Fruit fly (Drosophila melanogaster) whole organism, embryonic: Measurements from ENCODE around the gene Rbcn-3B.

Source experiments
- Blimp-1 ChIP-seq: fragments of 200-800 bp; sonication (Bioruptor generic); optimal IDR thresholded peaks from 3 replicates; lab custom pipeline; 2018; ENCODE audit warnings: missing biosample characterization, missing genetic modification characterization, mild to moderate bottlenecking, moderate library complexity, missing genetic modification reagents
- CG12155 ChIP-seq: fragments of 200-800 bp; sonication (Bioruptor generic); optimal IDR thresholded peaks from 3 replicates; lab custom pipeline; 2016; ENCODE audit warnings: missing biosample characterization, missing genetic modification characterization
- CG12769 ChIP-seq: fragments of 200-800 bp; sonication (Bioruptor generic); optimal IDR thresholded peaks from 2 replicates; lab custom pipeline; 2019; ENCODE audit warnings: missing biosample characterization, mild to moderate bottlenecking, missing genetic modification characterization, moderate library complexity
- CG15479 ChIP-seq: fragments of 200-800 bp; sonication (Bioruptor generic); optimal IDR thresholded peaks from 3 replicates; lab custom pipeline; 2019; ENCODE audit warnings: missing biosample characterization, mild to moderate bottlenecking, missing genetic modification characterization, moderate library complexity
- CG16813 ChIP-seq: fragments of 200-800 bp; sonication (Bioruptor generic); IDR thresholded peaks from 3 replicates; pipeline ENCODE4 v1.3.6; 2022; ENCODE audit warnings: missing biosample characterization, missing genetic modification characterization; ENCODE audit not compliant: partially characterized antibody
- CG17829 ChIP-seq: fragments of 200-800 bp; optimal IDR thresholded peaks from 2 replicates; lab custom pipeline; 2019; ENCODE audit warnings: missing biosample characterization, mild to moderate bottlenecking, missing genetic modification characterization, moderate library complexity
- CG1832 ChIP-seq: fragments of 200-800 bp; sonication (Bioruptor generic); optimal IDR thresholded peaks from 2 replicates; lab custom pipeline; 2017; ENCODE audit warnings: missing biosample characterization, mild to moderate bottlenecking, missing genetic modification characterization, inconsistent platforms
- CG2116 ChIP-seq: fragments of 200-800 bp; sonication (Bioruptor generic); optimal IDR thresholded peaks from 3 replicates; lab custom pipeline; 2018; ENCODE audit warnings: missing biosample characterization, mild to moderate bottlenecking, missing genetic modification characterization
- CG2202 ChIP-seq: fragments of 200-800 bp; sonication (Bioruptor generic); optimal IDR thresholded peaks from 2 replicates; lab custom pipeline; 2018; ENCODE audit warnings: missing biosample characterization, mild to moderate bottlenecking, missing genetic modification characterization
- CG3281 ChIP-seq: fragments of 200-800 bp; sonication (Bioruptor generic); optimal IDR thresholded peaks from 3 replicates; lab custom pipeline; 2017; ENCODE audit warnings: missing biosample characterization, mild to moderate bottlenecking, missing genetic modification characterization
- CG34376 ChIP-seq: fragments of 200-800 bp; sonication (Bioruptor generic); optimal IDR thresholded peaks from 2 replicates; lab custom pipeline; 2018; ENCODE audit warnings: missing biosample characterization, mild to moderate bottlenecking, missing genetic modification characterization
- CG4360 ChIP-seq: fragments of 200-800 bp; sonication (Bioruptor generic); IDR thresholded peaks from 2 replicates; pipeline ENCODE4 v1.3.6; 2022; ENCODE audit warnings: missing biosample characterization, missing genetic modification characterization
- CG4617 ChIP-seq: fragments of 200-800 bp; sonication (Bioruptor generic); optimal IDR thresholded peaks from 3 replicates; lab custom pipeline; 2016; ENCODE audit warnings: missing biosample characterization, missing genetic modification characterization, borderline replicate concordance
- CG8359 ChIP-seq: fragments of 200-800 bp; sonication (Bioruptor generic); optimal IDR thresholded peaks from 2 replicates; lab custom pipeline; 2017; ENCODE audit warnings: missing biosample characterization, mild to moderate bottlenecking, missing genetic modification characterization, borderline replicate concordance
- CG8478 ChIP-seq: fragments of >200 bp; optimal IDR thresholded peaks from 2 replicates; lab custom pipeline; 2018
- CG9215 ChIP-seq: fragments of 200-800 bp; sonication (Bioruptor generic); IDR thresholded peaks from 2 replicates; pipeline ENCODE4 v1.3.6; 2022; ENCODE audit warnings: missing biosample characterization, missing genetic modification characterization
- CG9437 ChIP-seq: fragments of 200-800 bp; sonication (Bioruptor generic); optimal IDR thresholded peaks from 2 replicates; lab custom pipeline; 2018; ENCODE audit warnings: missing biosample characterization, mild to moderate bottlenecking, missing genetic modification characterization
- D ChIP-seq, 2 experiments: fragments of 200-800 bp in 1 of 2; fragments of >200 bp in 1 of 2; sonication (Bioruptor generic) in 1 of 2; optimal IDR thresholded peaks; 2 replicates in 1 of 2; 3 replicates in 1 of 2; lab custom pipeline; 2017; ENCODE audit warnings: mild to moderate bottlenecking in 1 of 2, missing biosample characterization in 1 of 2, missing genetic modification characterization in 1 of 2, missing genetic modification reagents in 1 of 2
- Dip2 ChIP-seq: fragments of 200-800 bp; sonication (Bioruptor generic); IDR thresholded peaks from 2 replicates; pipeline ENCODE4 v1.3.6; 2022; ENCODE audit warnings: missing biosample characterization, missing genetic modification characterization
- HLHmδ ChIP-seq: fragments of 200-800 bp; sonication (Bioruptor generic); optimal IDR thresholded peaks from 2 replicates; lab custom pipeline; 2018; ENCODE audit warnings: missing biosample characterization, mild to moderate bottlenecking, missing genetic modification characterization, moderate library complexity
- HmgZ ChIP-seq: fragments of 200-800 bp; sonication (Bioruptor generic); optimal IDR thresholded peaks from 2 replicates; lab custom pipeline; 2018; ENCODE audit warnings: missing biosample characterization, mild to moderate bottlenecking, missing genetic modification characterization
- Hr39 ChIP-seq: fragments of >200 bp; optimal IDR thresholded peaks from 2 replicates; lab custom pipeline; 2017
- MESR4 ChIP-seq: fragments of 200-800 bp; sonication (Bioruptor generic); optimal IDR thresholded peaks from 2 replicates; lab custom pipeline; 2018; ENCODE audit warnings: missing biosample characterization, mild to moderate bottlenecking, missing genetic modification characterization, moderate library complexity
- Med ChIP-seq: fragments of 200-800 bp; sonication (Bioruptor generic); peaks from one replicate; lab custom pipeline; 2016; ENCODE audit warnings: missing biosample characterization, missing genetic modification characterization, mild to moderate bottlenecking, inconsistent platforms, moderate library complexity
- Ptx1 ChIP-seq: fragments of 200-800 bp; sonication (Bioruptor generic); IDR thresholded peaks from 2 replicates; pipeline ENCODE4 v1.3.6; 2022; ENCODE audit warnings: missing biosample characterization, missing genetic modification characterization
- abd-A ChIP-seq: fragments of 200-800 bp; sonication (Bioruptor generic); optimal IDR thresholded peaks from 3 replicates; lab custom pipeline; 2019; ENCODE audit warnings: missing biosample characterization, mild to moderate bottlenecking, missing genetic modification characterization, moderate library complexity
- bsh ChIP-seq, 2 experiments: fragments of 200-800 bp; sonication (Bioruptor generic); optimal IDR thresholded peaks; 2 replicates each; lab custom pipeline; 2017 to 2018; ENCODE audit warnings: mild to moderate bottlenecking in 2 of 2, missing biosample characterization in 2 of 2, missing genetic modification characterization in 2 of 2, moderate library complexity in 1 of 2
- chinmo ChIP-seq: fragments of 200-800 bp; sonication (Bioruptor generic); IDR thresholded peaks from 4 replicates; pipeline ENCODE4 v1.3.6; 2022; ENCODE audit warnings: missing biosample characterization, missing genetic modification characterization; ENCODE audit not compliant: partially characterized antibody
- crol ChIP-seq: fragments of 200-800 bp; sonication (Bioruptor generic); IDR thresholded peaks from 2 replicates; pipeline ENCODE4 v1.3.6; 2022; ENCODE audit warnings: missing biosample characterization, missing genetic modification characterization
- dan ChIP-seq: fragments of 200-800 bp; sonication (Bioruptor generic); IDR thresholded peaks from 2 replicates; pipeline ENCODE4 v1.3.6; 2022; ENCODE audit warnings: missing biosample characterization, missing genetic modification characterization
- ewg ChIP-seq: fragments of 200-800 bp; sonication (Bioruptor generic); optimal IDR thresholded peaks from 3 replicates; lab custom pipeline; 2017; ENCODE audit warnings: mild to moderate bottlenecking, missing biosample characterization, missing genetic modification reagents, missing genetic modification characterization
- gsb ChIP-seq: fragments of 200-800 bp; sonication (Bioruptor generic); IDR thresholded peaks from 2 replicates; pipeline ENCODE4 v1.3.6; 2022; ENCODE audit warnings: missing biosample characterization, missing genetic modification characterization
- insv ChIP-seq, 2 experiments: fragments of 200-800 bp; sonication (Bioruptor generic); optimal IDR thresholded peaks; 3 replicates each; lab custom pipeline; 2016 to 2018; ENCODE audit warnings: missing biosample characterization in 2 of 2, missing genetic modification characterization in 2 of 2
- jigr1 ChIP-seq: fragments of 200-800 bp; sonication (Bioruptor generic); IDR thresholded peaks from 3 replicates; pipeline ENCODE4 v1.3.6; 2022; ENCODE audit warnings: missing biosample characterization, missing genetic modification characterization
- jing ChIP-seq: fragments of 200-800 bp; sonication (Bioruptor generic); optimal IDR thresholded peaks from 2 replicates; lab custom pipeline; 2018; ENCODE audit warnings: missing biosample characterization, mild to moderate bottlenecking, missing genetic modification characterization
- klu ChIP-seq: fragments of 200-800 bp; sonication (Bioruptor generic); IDR thresholded peaks from 2 replicates; pipeline ENCODE4 v1.3.6; 2022; ENCODE audit warnings: missing biosample characterization, missing genetic modification characterization
- kni ChIP-seq: fragments of 200-800 bp; sonication (Bioruptor generic); optimal IDR thresholded peaks from 3 replicates; lab custom pipeline; 2017; ENCODE audit warnings: mild to moderate bottlenecking, missing biosample characterization, missing genetic modification reagents, missing genetic modification characterization
- nerfin-1 ChIP-seq: fragments of 200-800 bp; sonication (Bioruptor generic); optimal IDR thresholded peaks from 3 replicates; lab custom pipeline; 2019; ENCODE audit warnings: missing biosample characterization, mild to moderate bottlenecking, missing genetic modification characterization, moderate library complexity
- nom ChIP-seq: fragments of 200-800 bp; sonication (Bioruptor generic); optimal IDR thresholded peaks from 2 replicates; lab custom pipeline; 2017; ENCODE audit warnings: missing biosample characterization, missing genetic modification characterization, mild to moderate bottlenecking, moderate library complexity, missing genetic modification reagents
- pros ChIP-seq: fragments of 200-800 bp; sonication (Bioruptor generic); optimal IDR thresholded peaks from 3 replicates; lab custom pipeline; 2019; ENCODE audit warnings: missing biosample characterization, mild to moderate bottlenecking, missing genetic modification characterization, moderate library complexity
- pzg ChIP-seq: fragments of 200-800 bp; sonication (Bioruptor generic); optimal IDR thresholded peaks from 3 replicates; lab custom pipeline; 2018; ENCODE audit warnings: missing biosample characterization, mild to moderate bottlenecking, missing genetic modification characterization, moderate library complexity
- scrt ChIP-seq: fragments of 200-800 bp; sonication (Bioruptor generic); optimal IDR thresholded peaks from 2 replicates; lab custom pipeline; 2018; ENCODE audit warnings: missing biosample characterization, mild to moderate bottlenecking, missing genetic modification characterization, moderate library complexity
- sens ChIP-seq: fragments of 200-800 bp; sonication (Bioruptor generic); peaks from one replicate; lab custom pipeline; 2016; ENCODE audit warnings: missing biosample characterization, missing genetic modification characterization
- stwl ChIP-seq: fragments of 200-800 bp; sonication (Bioruptor generic); optimal IDR thresholded peaks from 3 replicates; lab custom pipeline; 2018; ENCODE audit warnings: missing biosample characterization, mild to moderate bottlenecking, missing genetic modification characterization, moderate library complexity
- twi ChIP-seq: fragments of 200-800 bp; optimal IDR thresholded peaks from 2 replicates; lab custom pipeline; 2019; ENCODE audit warnings: missing biosample characterization, mild to moderate bottlenecking, missing genetic modification characterization, moderate library complexity
- unc-4 ChIP-seq: fragments of 200-800 bp; sonication (Bioruptor generic); IDR thresholded peaks from 2 replicates; pipeline ENCODE4 v1.3.6; 2022; ENCODE audit warnings: missing biosample characterization, missing genetic modification characterization; ENCODE audit not compliant: partially characterized antibody

The Rbcn-3B gene

dm6 chrX:1897384-1897783 is 11.3 kb upstream of the Rbcn-3B start (continued):
- TF ChIP-seq CG9215 (GFP tag; lab: Robert Waterston, UW) = no peak
- TF ChIP-seq CG16813 (GFP tag; lab: Robert Waterston, UW) = no peak

dm6 chrX:1899445-1900085 is 9.2 kb upstream of the Rbcn-3B start:
- peak; percentile 99 for TF ChIP-seq CG15479 (GFP tag; lab: Kevin White, UChicago)
- peak; percentile 15 for TF ChIP-seq CG3281 (GFP tag; lab: Kevin White, UChicago)
- TF ChIP-seq sens (GFP tag; lab: Kevin White, UChicago) = peak; percentile 77
- no peak for TF ChIP-seq Dip2 (GFP tag; lab: Robert Waterston, UW)
- peak; percentile 88 for TF ChIP-seq pros
- TF ChIP-seq CG8478 (lab: Kevin White, UChicago) = peak; percentile 80
- peak; percentile 40; the same call in 1 of the 2 replicates for TF ChIP-seq unc-4 (GFP tag; lab: Robert Waterston, UW)
- peak; percentile 47 for TF ChIP-seq Blimp-1 (GFP tag; lab: Kevin White, UChicago)
- TF ChIP-seq CG34376 = peak; percentile 16
- peak; percentile 43 for TF ChIP-seq abd-A (tag; lab: Kevin White, UChicago)
- TF ChIP-seq CG4360 (GFP tag; lab: Robert Waterston, UW) = peak; percentile 42; the same call in 1 of the 2 replicates
- TF ChIP-seq CG12155 (GFP tag; lab: Kevin White, UChicago) = no peak
- peak; percentile 36 for TF ChIP-seq HLHmδ (GFP tag; lab: Kevin White, UChicago)
- peak; percentile 59 for TF ChIP-seq ewg (GFP tag; lab: Kevin White, UChicago)
- no peak for TF ChIP-seq CG9437 (GFP tag; lab: Kevin White, UChicago)
- TF ChIP-seq gsb (GFP tag; lab: Robert Waterston, UW) = no peak
- peak; percentile 37 for TF ChIP-seq D (optimal IDR thresholded peaks at IDR 0.05; lab: Kevin White, UChicago)
- no peak for TF ChIP-seq D (GFP tag; optimal IDR thresholded peaks at IDR 0.05; lab: Kevin White, UChicago)
- TF ChIP-seq dan (GFP tag; lab: Robert Waterston, UW) = no peak
- TF ChIP-seq pzg (GFP tag; lab: Kevin White, UChicago) = peak; percentile 16
- peak; percentile 15 for TF ChIP-seq twi (tag; lab: Kevin White, UChicago)
- no peak for TF ChIP-seq jigr1 (GFP tag; lab: Robert Waterston, UW)
- TF ChIP-seq bsh (GFP tag; optimal IDR thresholded peaks at IDR 0.05; lab: Kevin White, UChicago) = peak in 1 of 2 experiments; percentile 5
- TF ChIP-seq MESR4 = peak; percentile 82
- peak; percentile 10 for TF ChIP-seq stwl
- peak; percentile 87 for TF ChIP-seq crol
- TF ChIP-seq nom (GFP tag; lab: Kevin White, UChicago) = peak; percentile 43
- peak; percentile 97 for TF ChIP-seq kni (GFP tag; lab: Kevin White, UChicago)
- peak; percentile 89 for TF ChIP-seq nerfin-1
- TF ChIP-seq chinmo (GFP tag; lab: Robert Waterston, UW) = 0 out of 4 replicates have a peak, but pooled peaks have one; percentile 60
- TF ChIP-seq Med (GFP tag; lab: Kevin White, UChicago) = peak; percentile 74
- TF ChIP-seq CG12769 (tag; lab: Kevin White, UChicago) = peak; percentile 81
- TF ChIP-seq Hr39 = no peak
- TF ChIP-seq CG1832 (GFP tag; lab: Kevin White, UChicago) = peak; percentile 30
- peak; percentile 23; the same call in 1 of the 2 replicates for TF ChIP-seq Ptx1 (GFP tag; lab: Robert Waterston, UW)
- peak; percentile 46; the same call in 1 of the 2 replicates for TF ChIP-seq klu (GFP tag; lab: Robert Waterston, UW)
- peak; percentile 9 for TF ChIP-seq CG2116 (GFP tag; lab: Kevin White, UChicago)
- peak; percentile 21 for TF ChIP-seq CG8359 (GFP tag; lab: Kevin White, UChicago)
- peak; percentile 37 for TF ChIP-seq CG17829
- TF ChIP-seq scrt (GFP tag; lab: Kevin White, UChicago) = peak; percentile 32
- TF ChIP-seq jing (GFP tag; lab: Kevin White, UChicago) = no peak
- peak; percentile 19 for TF ChIP-seq HmgZ (tag; lab: Kevin White, UChicago)
- peak; percentile 36 for TF ChIP-seq CG4617
- TF ChIP-seq insv (GFP tag; optimal IDR thresholded peaks at IDR 0.05; lab: Kevin White, UChicago) = peak in 1 of 2 experiments; percentile 22
- no peak for TF ChIP-seq CG2202 (tag; lab: Kevin White, UChicago)
